Worm (Caenorhabditis elegans) whole organism, L4/young adult: ENCODE measurements around the gene T28A11.17.

Experiments
- W03F9.2 ChIP-seq: fragments of 150-350 bp; optimal IDR thresholded peaks from 2 replicates; lab custom pipeline; 2014; ENCODE audit warnings: missing biosample characterization, missing genetic modification characterization
- dao-5 ChIP-seq: sonication (generic microtip); optimal IDR thresholded peaks from 2 replicates; lab custom pipeline; 2016; ENCODE audit warnings: missing genotype, missing genetic modification characterization, moderate library complexity, missing compliant biosample characterization
- him-1 ChIP-seq: sonication (generic microtip); optimal IDR thresholded peaks from 2 replicates; lab custom pipeline; 2016; ENCODE audit warnings: missing genotype, missing genetic modification reagents, missing genetic modification characterization, missing compliant biosample characterization

DNA sequence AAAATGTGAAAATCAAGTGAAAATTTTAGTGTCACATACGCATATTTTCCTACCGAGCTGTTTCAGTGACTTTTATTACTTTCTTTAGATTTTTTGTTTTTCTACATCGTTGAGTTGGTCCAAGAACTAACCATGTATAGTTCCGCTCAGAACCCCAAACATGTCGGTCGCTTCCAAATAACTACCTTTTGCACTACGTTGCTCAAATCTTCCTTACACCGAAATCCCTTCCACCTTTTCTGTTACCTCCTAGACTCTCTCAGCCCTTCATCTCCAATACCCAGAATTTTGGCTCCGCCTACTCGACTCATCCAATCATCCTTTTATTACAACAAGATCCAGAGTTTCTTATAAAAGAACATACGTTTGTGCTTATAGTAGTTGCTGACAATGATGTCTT lies 18.5 kb upstream of the T28A11.17 start, which contains the start of gene F35F10.5:
- TF ChIP-seq him-1 (tag; lab: Kevin White, UChicago): no peak
- no peak for TF ChIP-seq dao-5 (tag; lab: Kevin White, UChicago)
- TF ChIP-seq W03F9.2 (tag; lab: Kevin White, UChicago): no peak
